Fruit fly (Drosophila melanogaster) whole organism, embryonic: ENCODE results near the gene Jhbp16.

ENCODE experiments used
- BEAF-32 ChIP-seq: fragments of 200-800 bp; sonication (Bioruptor generic); optimal IDR thresholded peaks from 3 replicates; lab custom pipeline; 2017; ENCODE audit warnings: missing biosample characterization, missing genetic modification characterization, mild to moderate bottlenecking, moderate library complexity, missing genetic modification reagents
- BtbVII ChIP-seq: fragments of 200-800 bp; sonication (Bioruptor generic); optimal IDR thresholded peaks from 3 replicates; lab custom pipeline; 2017; ENCODE audit warnings: missing biosample characterization, mild to moderate bottlenecking, missing genetic modification characterization
- CG10209 ChIP-seq: fragments of 200-800 bp; sonication (Bioruptor generic); optimal IDR thresholded peaks from 3 replicates; lab custom pipeline; 2017; ENCODE audit warnings: missing biosample characterization, mild to moderate bottlenecking, missing genetic modification characterization, missing genetic modification reagents
- CG1024 ChIP-seq: fragments of 200-800 bp; sonication (Bioruptor generic); IDR thresholded peaks from 2 replicates; pipeline ENCODE4 v1.3.6; 2022; ENCODE audit warnings: missing biosample characterization, missing genetic modification characterization
- CG10462 ChIP-seq: fragments of 200-800 bp; sonication (Bioruptor generic); optimal IDR thresholded peaks from 2 replicates; lab custom pipeline; 2016; ENCODE audit warnings: missing biosample characterization, missing genetic modification characterization
- CG11504 ChIP-seq: fragments of 200-800 bp; sonication (Bioruptor generic); optimal IDR thresholded peaks from 3 replicates; lab custom pipeline; 2019; ENCODE audit warnings: missing biosample characterization, mild to moderate bottlenecking, missing genetic modification characterization, moderate library complexity
- CG12744 ChIP-seq: fragments of 200-800 bp; sonication (Bioruptor generic); optimal IDR thresholded peaks from 2 replicates; lab custom pipeline; 2016; ENCODE audit warnings: missing biosample characterization, missing genetic modification characterization
- CG12769 ChIP-seq: fragments of 200-800 bp; sonication (Bioruptor generic); optimal IDR thresholded peaks from 2 replicates; lab custom pipeline; 2019; ENCODE audit warnings: missing biosample characterization, mild to moderate bottlenecking, missing genetic modification characterization, moderate library complexity
- CG12942 ChIP-seq: fragments of 200-800 bp; sonication (Bioruptor generic); optimal IDR thresholded peaks from 3 replicates; lab custom pipeline; 2016; ENCODE audit warnings: missing biosample characterization, missing genetic modification characterization
- CG13894 ChIP-seq: fragments of 200-800 bp; sonication (Bioruptor generic); optimal IDR thresholded peaks from 3 replicates; lab custom pipeline; 2018; ENCODE audit warnings: missing biosample characterization, mild to moderate bottlenecking, missing genetic modification characterization, moderate library complexity
- CG1603 ChIP-seq: fragments of 200-800 bp; sonication (Bioruptor generic); optimal IDR thresholded peaks from 2 replicates; lab custom pipeline; 2019; ENCODE audit warnings: missing biosample characterization, mild to moderate bottlenecking, missing genetic modification characterization, moderate library complexity
- CG1647 ChIP-seq: fragments of 200-800 bp; sonication (Bioruptor generic); optimal IDR thresholded peaks from 3 replicates; lab custom pipeline; 2016; ENCODE audit warnings: missing biosample characterization, missing genetic modification characterization
- CG2129 ChIP-seq: fragments of 200-800 bp; sonication (Bioruptor generic); IDR thresholded peaks from 2 replicates; pipeline ENCODE4 v1.3.6; 2022; ENCODE audit warnings: missing biosample characterization, missing genetic modification characterization; ENCODE audit not compliant: partially characterized antibody
- CG32532 ChIP-seq: fragments of 200-800 bp; sonication (Bioruptor generic); IDR thresholded peaks from 2 replicates; pipeline ENCODE4 v1.3.6; 2022; ENCODE audit warnings: missing biosample characterization, missing genetic modification characterization
- CG9817 ChIP-seq: fragments of 200-800 bp; sonication (Bioruptor generic); optimal IDR thresholded peaks from 2 replicates; lab custom pipeline; 2018; ENCODE audit warnings: missing biosample characterization, mild to moderate bottlenecking, missing genetic modification characterization, moderate library complexity
- CG9876 ChIP-seq: fragments of 200-800 bp; sonication (Bioruptor generic); optimal IDR thresholded peaks from 2 replicates; lab custom pipeline; 2016; ENCODE audit warnings: missing biosample characterization, missing genetic modification characterization
- CG9932 ChIP-seq: fragments of 200-800 bp; sonication (Bioruptor generic); IDR thresholded peaks from 2 replicates; pipeline ENCODE4 v1.3.6; 2022; ENCODE audit warnings: missing biosample characterization, missing genetic modification characterization
- Dll ChIP-seq: fragments of 200-800 bp; sonication (Bioruptor generic); IDR thresholded peaks from 4 replicates; pipeline ENCODE4 v1.3.6; 2022; ENCODE audit warnings: missing biosample characterization, missing genetic modification characterization; ENCODE audit not compliant: partially characterized antibody
- Doc3 ChIP-seq: fragments of 200-800 bp; sonication (Bioruptor generic); IDR thresholded peaks from 3 replicates; pipeline ENCODE4 v1.3.6; 2022; ENCODE audit warnings: missing biosample characterization, missing genetic modification characterization; ENCODE audit not compliant: partially characterized antibody
- E2f1 ChIP-seq: fragments of 200-800 bp; sonication (Bioruptor generic); IDR thresholded peaks from 2 replicates; pipeline ENCODE4 v1.3.6; 2022; ENCODE audit warnings: missing biosample characterization, missing genetic modification characterization
- Eip74EF ChIP-seq, 2 experiments: fragments of 200-800 bp in 1 of 2; fragments of >200 bp in 1 of 2; sonication (Bioruptor generic) in 1 of 2; optimal IDR thresholded peaks; 2 replicates each; lab custom pipeline; 2017 to 2019; ENCODE audit warnings: missing biosample characterization in 2 of 2, missing genetic modification characterization in 2 of 2, mild to moderate bottlenecking in 1 of 2, moderate library complexity in 1 of 2
- H2.0 ChIP-seq: fragments of 200-800 bp; sonication (Bioruptor generic); IDR thresholded peaks from 2 replicates; pipeline ENCODE4 v1.3.6; 2022; ENCODE audit warnings: missing biosample characterization, missing genetic modification characterization
- Hr3 ChIP-seq: fragments of 200-800 bp; sonication (Bioruptor generic); optimal IDR thresholded peaks from 3 replicates; lab custom pipeline; 2016; ENCODE audit warnings: missing biosample characterization, missing genetic modification characterization
- Hr51 ChIP-seq, 2 experiments: fragments of 200-800 bp; sonication (Bioruptor generic); optimal IDR thresholded peaks; 2 replicates in 1 of 2; 3 replicates in 1 of 2; lab custom pipeline; 2016 to 2018; ENCODE audit warnings: missing biosample characterization in 2 of 2, missing genetic modification characterization in 2 of 2, mild to moderate bottlenecking in 1 of 2, moderate library complexity in 1 of 2
- Neu2 ChIP-seq: fragments of 200-800 bp; sonication (Bioruptor generic); optimal IDR thresholded peaks from 3 replicates; lab custom pipeline; 2016; ENCODE audit warnings: missing biosample characterization, missing genetic modification characterization, borderline replicate concordance
- Scr ChIP-seq: fragments of 200-800 bp; sonication (Bioruptor generic); IDR thresholded peaks from 2 replicates; pipeline ENCODE4 v1.3.6; 2022; ENCODE audit warnings: missing biosample characterization, missing genetic modification characterization; ENCODE audit not compliant: partially characterized antibody
- Sox100B ChIP-seq: fragments of 200-800 bp; sonication (Bioruptor generic); optimal IDR thresholded peaks from 3 replicates; lab custom pipeline; 2018; ENCODE audit warnings: missing biosample characterization, mild to moderate bottlenecking, missing genetic modification characterization
- Sox102F ChIP-seq: fragments of 200-800 bp; sonication (Bioruptor generic); optimal IDR thresholded peaks from 2 replicates; lab custom pipeline; 2018; ENCODE audit warnings: missing biosample characterization, mild to moderate bottlenecking, missing genetic modification characterization, moderate library complexity
- Sry-β ChIP-seq: fragments of 200-800 bp; sonication (Bioruptor generic); optimal IDR thresholded peaks from 2 replicates; lab custom pipeline; 2018; ENCODE audit warnings: missing biosample characterization, mild to moderate bottlenecking, missing genetic modification characterization, moderate library complexity
- Ssrp ChIP-seq: fragments of 200-800 bp; sonication (Bioruptor generic); optimal IDR thresholded peaks from 2 replicates; lab custom pipeline; 2018; ENCODE audit warnings: missing biosample characterization, mild to moderate bottlenecking, missing genetic modification characterization, moderate library complexity
- abd-A ChIP-seq: fragments of 200-800 bp; sonication (Bioruptor generic); optimal IDR thresholded peaks from 3 replicates; lab custom pipeline; 2019; ENCODE audit warnings: missing biosample characterization, mild to moderate bottlenecking, missing genetic modification characterization, moderate library complexity
- ash1 ChIP-seq: fragments of 200-800 bp; sonication (Bioruptor generic); optimal IDR thresholded peaks from 2 replicates; lab custom pipeline; 2018; ENCODE audit warnings: missing biosample characterization, mild to moderate bottlenecking, missing genetic modification characterization
- cas ChIP-seq: fragments of 200-800 bp; sonication (Bioruptor generic); IDR thresholded peaks from 2 replicates; pipeline ENCODE4 v1.3.6; 2022; ENCODE audit warnings: missing biosample characterization, missing genetic modification characterization
- chinmo ChIP-seq: fragments of 200-800 bp; sonication (Bioruptor generic); IDR thresholded peaks from 4 replicates; pipeline ENCODE4 v1.3.6; 2022; ENCODE audit warnings: missing biosample characterization, missing genetic modification characterization; ENCODE audit not compliant: partially characterized antibody
- ftz-f1 ChIP-seq: fragments of 200-800 bp; sonication (Bioruptor generic); optimal IDR thresholded peaks from 2 replicates; lab custom pipeline; 2016; ENCODE audit warnings: missing biosample characterization, missing genetic modification characterization
- lab ChIP-seq: fragments of 200-800 bp; sonication (Bioruptor generic); optimal IDR thresholded peaks from 3 replicates; lab custom pipeline; 2017; ENCODE audit warnings: missing biosample characterization, missing genetic modification characterization, mild to moderate bottlenecking, moderate library complexity, missing genetic modification reagents
- pho ChIP-seq: fragments of 200-800 bp; sonication (Bioruptor generic); optimal IDR thresholded peaks from 2 replicates; lab custom pipeline; 2016; ENCODE audit warnings: missing biosample characterization, missing genetic modification characterization
- row ChIP-seq: fragments of 200-800 bp; sonication (Bioruptor generic); IDR thresholded peaks from 3 replicates; pipeline ENCODE4 v1.3.6; 2022; ENCODE audit warnings: missing biosample characterization, missing genetic modification characterization
- sd ChIP-seq: fragments of 200-800 bp; sonication (Bioruptor generic); optimal IDR thresholded peaks from 3 replicates; lab custom pipeline; 2018; ENCODE audit warnings: missing biosample characterization, mild to moderate bottlenecking, missing genetic modification characterization, moderate library complexity
- sens ChIP-seq: fragments of 200-800 bp; sonication (Bioruptor generic); peaks from one replicate; lab custom pipeline; 2016; ENCODE audit warnings: missing biosample characterization, missing genetic modification characterization
- ssp ChIP-seq: fragments of 200-800 bp; sonication (Bioruptor generic); IDR thresholded peaks from 2 replicates; pipeline ENCODE4 v1.3.6; 2022; ENCODE audit warnings: missing biosample characterization, missing genetic modification characterization
- vvl ChIP-seq: fragments of 200-800 bp; sonication (Bioruptor generic); IDR thresholded peaks from 2 replicates; pipeline ENCODE4 v1.3.6; 2022; ENCODE audit warnings: missing biosample characterization, missing genetic modification characterization

Jhbp16 gene

DNA sequence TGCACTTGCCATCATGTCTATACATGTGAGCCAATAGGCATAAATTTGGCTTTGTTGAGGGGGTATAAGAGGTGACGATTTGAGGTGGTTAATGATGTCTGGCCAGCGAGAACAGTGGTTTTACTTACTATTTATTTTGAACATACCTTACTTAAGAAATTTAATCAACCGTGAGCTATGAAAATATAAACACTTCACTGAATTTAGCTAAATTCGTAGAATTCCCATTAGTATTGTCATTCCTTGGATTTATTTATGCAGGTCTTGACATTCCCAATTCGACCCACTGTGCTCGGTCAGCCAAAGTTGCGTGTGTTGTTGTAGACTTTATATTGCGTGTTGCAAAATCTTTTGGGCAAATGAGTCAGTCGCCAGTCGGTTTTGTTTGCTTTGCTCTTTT, 23.7 kb downstream of the Jhbp16 start (continued):
- TF ChIP-seq CG1647 (no peak), ssp (GFP tag; lab: Robert Waterston, UW) (no peak), E2f1 (peak; percentile 55; the same call in 1 of the 2 replicates), H2.0 (GFP tag; lab: Robert Waterston, UW) (0 out of 2 replicates have a peak, but pooled peaks have one; percentile 31), Hr3 (GFP tag; lab: Kevin White, UChicago) (no peak), Sox102F (GFP tag; lab: Kevin White, UChicago) (peak; percentile 39), Hr51 (GFP tag; optimal IDR thresholded peaks at IDR 0.05; lab: Kevin White, UChicago) (peak in 1 of 2 experiments; percentile 59)
- TF ChIP-seq, all 482 proteins: peak for 31

DNA sequence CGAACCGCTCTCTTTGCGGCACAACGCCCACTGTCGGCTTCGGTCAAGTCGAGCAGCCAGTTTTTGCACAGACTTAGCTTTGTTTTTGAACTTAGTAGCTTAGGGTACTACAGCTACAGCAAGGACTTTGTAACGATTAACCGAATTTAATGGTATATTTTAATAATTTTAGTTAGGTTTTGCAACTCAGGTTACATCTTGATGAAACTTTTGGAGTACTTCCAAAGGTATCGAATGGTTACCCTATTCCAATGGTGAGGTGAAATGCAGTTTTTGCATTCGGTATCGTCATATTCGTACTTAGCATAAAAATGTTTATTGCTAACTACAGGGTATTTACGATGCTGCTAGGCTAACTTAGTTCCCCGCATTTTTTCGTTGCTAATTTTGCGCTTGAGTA, 24.4 kb downstream of the Jhbp16 start:
- TF ChIP-seq ash1 (GFP tag; lab: Kevin White, UChicago) (no peak), CG32532 (GFP tag; lab: Robert Waterston, UW) (no peak), CG11504 (tag; lab: Kevin White, UChicago) (no peak), cas (GFP tag; lab: Robert Waterston, UW) (no peak), CG12744 (no peak), CG1024 (GFP tag; lab: Robert Waterston, UW) (no peak), CG9876 (GFP tag; lab: Kevin White, UChicago) (no peak), Ssrp (tag; lab: Kevin White, UChicago) (no peak), CG10462 (GFP tag; lab: Kevin White, UChicago) (no peak), Sox100B (GFP tag; lab: Kevin White, UChicago) (no peak)

DNA sequence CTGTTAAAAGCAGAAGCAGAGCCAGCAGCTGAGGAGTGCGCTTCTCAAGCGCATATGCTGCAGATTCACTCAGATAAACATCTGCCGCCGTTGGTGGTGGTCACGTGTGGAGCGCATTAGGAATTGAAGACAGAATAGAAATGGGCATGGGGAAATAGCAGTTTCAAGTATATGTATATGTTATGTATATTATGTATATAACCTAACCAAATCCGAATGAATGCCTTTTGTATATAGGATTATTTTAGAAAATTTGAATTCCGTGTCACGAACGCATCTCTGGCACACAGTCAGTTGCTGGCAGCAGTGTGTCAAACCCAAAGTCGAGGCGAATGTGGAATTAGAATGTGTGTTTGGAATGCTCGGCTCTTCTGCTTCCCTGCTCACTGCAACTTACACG, 26.9 kb downstream of the Jhbp16 start:
- TF ChIP-seq CG2129 (GFP tag; lab: Robert Waterston, UW) = 0 out of 2 replicates have a peak, but pooled peaks have one; percentile 20
- peak; percentile 40; the same call in 1 of the 3 replicates for TF ChIP-seq Doc3 (GFP tag; lab: Robert Waterston, UW)
- peak; percentile 20 for TF ChIP-seq BEAF-32
- peak; percentile 50 for TF ChIP-seq sens
- TF ChIP-seq row = 0 out of 3 replicates have a peak, but pooled peaks have one; percentile 22
- TF ChIP-seq CG9932 (GFP tag; lab: Robert Waterston, UW) = no peak
- TF ChIP-seq Dll (GFP tag; lab: Robert Waterston, UW) = peak; percentile 73
- no peak for TF ChIP-seq BtbVII (GFP tag; lab: Kevin White, UChicago)
- TF ChIP-seq CG1603 (tag; lab: Kevin White, UChicago) = peak; percentile 29
- TF ChIP-seq CG9817 (tag; lab: Kevin White, UChicago) = no peak
- TF ChIP-seq Sry-β (GFP tag; lab: Kevin White, UChicago) = peak; percentile 32
- TF ChIP-seq lab = no peak
- TF ChIP-seq Scr (GFP tag; lab: Robert Waterston, UW) = peak; percentile 24; the same call in 1 of the 2 replicates
- TF ChIP-seq CG10209 = no peak

DNA sequence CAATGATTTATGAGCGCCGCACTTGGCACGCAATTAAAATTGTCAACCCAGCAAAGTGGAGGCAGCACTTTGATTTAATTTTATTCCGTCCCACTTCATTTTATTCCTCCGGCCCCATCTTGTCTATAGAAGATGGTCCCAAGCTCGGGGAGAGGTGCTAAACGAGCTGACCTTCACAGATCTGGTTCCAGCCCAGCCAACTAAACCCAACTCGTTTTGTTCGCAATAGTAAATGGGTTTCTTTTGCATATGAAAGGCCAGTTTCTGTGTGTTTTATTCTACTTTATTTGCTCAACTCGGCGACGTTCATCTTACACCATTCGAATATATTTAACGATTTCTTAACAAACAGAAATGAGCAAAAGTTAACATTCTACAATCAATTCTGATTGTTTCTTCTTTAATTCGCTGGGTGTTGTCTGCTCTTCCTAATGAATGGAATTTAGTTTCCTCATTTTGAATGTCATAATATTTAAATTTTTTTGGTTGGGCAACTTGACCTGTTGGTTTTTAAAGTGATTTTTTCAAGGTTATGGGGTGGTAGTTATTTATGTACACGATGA, 29.0 kb downstream of the Jhbp16 start:
- TF ChIP-seq Neu2 (GFP tag; lab: Kevin White, UChicago) = no peak
- no peak for TF ChIP-seq pho (GFP tag; lab: Kevin White, UChicago)
- peak; percentile 65 for TF ChIP-seq CG12769 (tag; lab: Kevin White, UChicago)
- TF ChIP-seq abd-A = peak; percentile 88
- peak; percentile 34 for TF ChIP-seq CG13894 (tag; lab: Kevin White, UChicago)
- TF ChIP-seq CG12942 (GFP tag; lab: Kevin White, UChicago) = no peak
- TF ChIP-seq sd (tag; lab: Kevin White, UChicago) = peak; percentile 74
- peak; percentile 23 for TF ChIP-seq ftz-f1 (GFP tag; lab: Kevin White, UChicago)
- TF ChIP-seq chinmo = peak; percentile 86; the same call in 2 of the 4 replicates
- TF ChIP-seq Eip74EF (GFP tag; optimal IDR thresholded peaks at IDR 0.05; lab: Kevin White, UChicago) = peak in 1 of 2 experiments; percentile 10
- TF ChIP-seq vvl (GFP tag; lab: Robert Waterston, UW) = 0 out of 2 replicates have a peak, but pooled peaks have one; percentile 27
